Worm (Caenorhabditis elegans) whole organism, L2 larva: ENCODE results near the gene smu-2.
"Not testable (repeated sequence)": the region's sequence is repeated elsewhere in the genome, so short reads cannot be mapped to it uniquely, and the experiment has no call there.

Experiments
- C34F6.9 ChIP-seq: fragments of 150-350 bp; optimal IDR thresholded peaks from 2 replicates; lab custom pipeline; 2014; ENCODE audit warnings: missing biosample characterization, missing genetic modification characterization
- R02D3.7 ChIP-seq: fragments of 150-350 bp; optimal IDR thresholded peaks from 2 replicates; lab custom pipeline; 2014; ENCODE audit warnings: missing biosample characterization, missing genetic modification characterization
- Y55F3AM.14 ChIP-seq: fragments of 200-800 bp; sonication (Bioruptor generic); optimal IDR thresholded peaks from 2 replicates; lab custom pipeline; 2018; ENCODE audit warnings: mild to moderate bottlenecking, missing genetic modification characterization, missing compliant biosample characterization
- alr-1 ChIP-seq: fragments of 150-350 bp; optimal IDR thresholded peaks from 2 replicates; lab custom pipeline; 2014; ENCODE audit warnings: missing biosample characterization, missing genetic modification characterization
- aly-2 ChIP-seq: fragments of 150-350 bp; optimal IDR thresholded peaks from 2 replicates; lab custom pipeline; 2014; ENCODE audit warnings: missing biosample characterization, missing genetic modification characterization
- ama-1 ChIP-seq: fragments of 150-350 bp; optimal IDR thresholded peaks from 2 replicates; lab custom pipeline; 2018; ENCODE audit warnings: inconsistent platforms
- blmp-1 ChIP-seq: sonication (generic microtip); optimal IDR thresholded peaks from 2 replicates; lab custom pipeline; 2017; ENCODE audit warnings: missing genetic modification characterization, mild to moderate bottlenecking, missing compliant biosample characterization, antibody characterized with exemption, moderate library complexity; ENCODE audit not compliant: insufficient read depth
- ceh-16 ChIP-seq: fragments of 150-350 bp; optimal IDR thresholded peaks from 2 replicates; lab custom pipeline; 2014; ENCODE audit warnings: missing biosample characterization, missing genetic modification characterization
- dmd-4 ChIP-seq: sonication (generic microtip); optimal IDR thresholded peaks from 2 replicates; lab custom pipeline; 2017; ENCODE audit warnings: missing biosample characterization, missing genetic modification characterization
- egl-27 ChIP-seq: sonication (generic microtip); optimal IDR thresholded peaks from 3 replicates; lab custom pipeline; 2017; ENCODE audit warnings: missing biosample characterization, missing genetic modification reagents, missing genetic modification characterization
- elt-1 ChIP-seq: fragments of 150-350 bp; optimal IDR thresholded peaks from 2 replicates; lab custom pipeline; 2014; ENCODE audit warnings: missing biosample characterization, missing genetic modification characterization
- lin-11 ChIP-seq: fragments of 150-350 bp; sonication (generic microtip); optimal IDR thresholded peaks from 2 replicates; lab custom pipeline; 2014; ENCODE audit warnings: missing biosample characterization, missing genetic modification characterization, inconsistent platforms, mixed read lengths
- lin-13 ChIP-seq: fragments of 150-350 bp; optimal IDR thresholded peaks from 2 replicates; lab custom pipeline; 2014; ENCODE audit warnings: missing biosample characterization, missing genetic modification reagents, missing genetic modification characterization
- lsy-2 ChIP-seq, 2 experiments: fragments of 150-350 bp in 1 of 2; sonication (generic microtip) in 1 of 2; optimal IDR thresholded peaks; 2 replicates each; lab custom pipeline; 2014 to 2017; ENCODE audit warnings: missing biosample characterization in 2 of 2, missing genetic modification characterization in 2 of 2
- mab-5 ChIP-seq: fragments of 150-350 bp; optimal IDR thresholded peaks from 2 replicates; lab custom pipeline; 2014; ENCODE audit warnings: missing biosample characterization, missing genetic modification characterization
- mbf-1 ChIP-seq: sonication (generic microtip); optimal IDR thresholded peaks from 2 replicates; lab custom pipeline; 2017; ENCODE audit warnings: missing biosample characterization, missing genetic modification characterization
- nhr-10 ChIP-seq: sonication (generic microtip); optimal IDR thresholded peaks from 2 replicates; lab custom pipeline; 2017; ENCODE audit warnings: missing biosample characterization, missing genetic modification characterization
- nhr-11 ChIP-seq: fragments of 150-350 bp; optimal IDR thresholded peaks from 2 replicates; lab custom pipeline; 2014; ENCODE audit warnings: missing biosample characterization, missing genetic modification characterization
- nhr-12 ChIP-seq: fragments of 150-350 bp; optimal IDR thresholded peaks from 2 replicates; lab custom pipeline; 2014; ENCODE audit warnings: missing biosample characterization, missing genetic modification characterization
- nhr-129 ChIP-seq: fragments of 150-350 bp; optimal IDR thresholded peaks from 2 replicates; lab custom pipeline; 2014; ENCODE audit warnings: missing biosample characterization, missing genetic modification characterization
- nhr-21 ChIP-seq: fragments of 150-350 bp; optimal IDR thresholded peaks from 2 replicates; lab custom pipeline; 2014; ENCODE audit warnings: missing biosample characterization, missing genetic modification characterization
- nhr-23 ChIP-seq: fragments of 150-350 bp; optimal IDR thresholded peaks from 2 replicates; lab custom pipeline; 2014; ENCODE audit warnings: missing biosample characterization, missing genetic modification reagents, missing genetic modification characterization
- nhr-25 ChIP-seq: fragments of 150-350 bp; sonication (generic microtip); optimal IDR thresholded peaks from 3 replicates; lab custom pipeline; 2014; ENCODE audit warnings: missing biosample characterization, missing genetic modification characterization
- nhr-6 ChIP-seq: fragments of 150-350 bp; optimal IDR thresholded peaks from 2 replicates; lab custom pipeline; 2014; ENCODE audit warnings: missing biosample characterization, missing genetic modification characterization
- nhr-77 ChIP-seq: fragments of 150-350 bp; optimal IDR thresholded peaks from 2 replicates; lab custom pipeline; 2014; ENCODE audit warnings: missing biosample characterization, missing genetic modification characterization
- peb-1 ChIP-seq: fragments of 150-350 bp; optimal IDR thresholded peaks from 2 replicates; lab custom pipeline; 2014; ENCODE audit warnings: missing biosample characterization, missing genetic modification characterization
- sem-4 ChIP-seq: fragments of 150-350 bp; optimal IDR thresholded peaks from 2 replicates; lab custom pipeline; 2014; ENCODE audit warnings: missing biosample characterization, missing genetic modification reagents, missing genetic modification characterization
- skn-1 ChIP-seq: sonication (generic microtip); optimal IDR thresholded peaks from 2 replicates; lab custom pipeline; 2017; ENCODE audit warnings: missing biosample characterization, missing genetic modification characterization
- sma-3 ChIP-seq: sonication (generic microtip); optimal IDR thresholded peaks from 2 replicates; lab custom pipeline; 2016; ENCODE audit warnings: missing genetic modification reagents, missing genetic modification characterization, missing compliant biosample characterization
- sma-9 ChIP-seq, 2 experiments: fragments of 150-350 bp in 1 of 2; sonication (generic microtip) in 1 of 2; optimal IDR thresholded peaks; 2 replicates each; lab custom pipeline; 2014 to 2016; ENCODE audit warnings: missing genetic modification characterization in 2 of 2, mild to moderate bottlenecking in 1 of 2, missing biosample characterization in 1 of 2, missing compliant biosample characterization in 1 of 2, missing genetic modification reagents in 1 of 2, moderate library complexity in 1 of 2
- snpc-4 ChIP-seq: fragments of 150-350 bp; optimal IDR thresholded peaks from 2 replicates; lab custom pipeline; 2014; ENCODE audit warnings: missing biosample characterization, missing genetic modification characterization
- unc-39 ChIP-seq: fragments of 150-350 bp; optimal IDR thresholded peaks from 2 replicates; lab custom pipeline; 2014; ENCODE audit warnings: missing biosample characterization, missing genetic modification characterization
- unc-55 ChIP-seq: fragments of 150-350 bp; sonication (generic microtip); optimal IDR thresholded peaks from 3 replicates; lab custom pipeline; 2014; ENCODE audit warnings: missing biosample characterization, missing genetic modification reagents, missing genetic modification characterization
- unc-62 ChIP-seq: fragments of 150-350 bp; optimal IDR thresholded peaks from 2 replicates; lab custom pipeline; 2014; ENCODE audit warnings: missing biosample characterization, missing genetic modification reagents, missing genetic modification characterization
- zag-1 ChIP-seq: fragments of 150-350 bp; optimal IDR thresholded peaks from 2 replicates; lab custom pipeline; 2014; ENCODE audit warnings: missing biosample characterization, missing genetic modification characterization
- ztf-1 ChIP-seq: fragments of 200-800 bp; sonication (Bioruptor generic); conservative IDR thresholded peaks from 2 replicates; pipeline ENCODE4 v1.3.6; 2022; ENCODE audit warnings: missing genetic modification characterization, missing compliant biosample characterization
- ztf-11 ChIP-seq: sonication (generic microtip); optimal IDR thresholded peaks from 2 replicates; lab custom pipeline; 2017; ENCODE audit warnings: missing biosample characterization, missing genetic modification characterization
- ztf-4 ChIP-seq: fragments of 150-350 bp; optimal IDR thresholded peaks from 2 replicates; lab custom pipeline; 2014; ENCODE audit warnings: missing biosample characterization, missing genetic modification characterization

The smu-2 gene

ce11 chrII:3448776-3449280 is 33.4 kb upstream of the smu-2 start, which contains the start of gene C16C8.25:
Gene C16C8.25, plus strand, starts transcription at chrII:3449230.
- no peak for TF ChIP-seq nhr-23
- TF ChIP-seq blmp-1 (tag; lab: Kevin White, UChicago): no peak
- TF ChIP-seq ceh-16 (tag; lab: Kevin White, UChicago): no peak
- no peak for TF ChIP-seq nhr-11 (tag; lab: Kevin White, UChicago)
- TF ChIP-seq ztf-1 (GFP tag; lab: Robert Waterston, UW): no peak
- no peak for TF ChIP-seq aly-2 (tag; lab: Kevin White, UChicago)
- no peak for TF ChIP-seq ama-1 (lab: Kevin White, UChicago)
- TF ChIP-seq unc-55 (GFP tag; lab: Kevin White, UChicago): no peak
- TF ChIP-seq unc-62 (GFP tag; lab: Kevin White, UChicago): no peak

- not testable (repeated sequence) for TF ChIP-seq nhr-25 (tag; lab: Kevin White, UChicago); blmp-1 (tag; lab: Kevin White, UChicago); nhr-23
Observed at ce11 chrII:3449514-3449913, 32.7 kb upstream of the smu-2 start, which contains the start of gene C16C8.14. Gene C16C8.14, plus strand, starts transcription at chrII:3449814.

- no peak for TF ChIP-seq blmp-1 (tag; lab: Kevin White, UChicago)
- TF ChIP-seq nhr-77 (tag; lab: Kevin White, UChicago): no peak
- TF ChIP-seq unc-62 (GFP tag; lab: Kevin White, UChicago): no peak
- TF ChIP-seq nhr-10: no peak
- TF ChIP-seq C34F6.9 (tag; lab: Kevin White, UChicago): no peak
- TF ChIP-seq nhr-12 (tag; lab: Kevin White, UChicago): no peak
- no peak for TF ChIP-seq ceh-16 (tag; lab: Kevin White, UChicago)
- TF ChIP-seq mbf-1 (tag; lab: Kevin White, UChicago): no peak
- no peak for TF ChIP-seq zag-1 (tag; lab: Kevin White, UChicago)
Observed at ce11 chrII:3452421-3452820, 29.8 kb upstream of the smu-2 start, which contains the start of gene C16C8.12. Gene C16C8.12, plus strand, starts transcription at chrII:3452721.

ce11 chrII:3453521-3453920 is 28.7 kb upstream of the smu-2 start, which contains the start of gene C16C8.11:
Gene C16C8.11, plus strand, starts transcription at chrII:3453708.
- TF ChIP-seq sem-4 (tag; lab: Kevin White, UChicago): no peak
- no peak for TF ChIP-seq egl-27 (tag; lab: Kevin White, UChicago)
- TF ChIP-seq nhr-21: no peak
- no peak for TF ChIP-seq sma-3 (GFP tag; lab: Kevin White, UChicago)
- no peak for TF ChIP-seq nhr-77 (tag; lab: Kevin White, UChicago)

ce11 chrII:3458209-3458608 is 24.0 kb upstream of the smu-2 start, which contains the start of the genes C16C8.26 and C16C8.19:
Gene C16C8.26, minus strand, starts transcription at chrII:3458309.
Gene C16C8.19, plus strand, starts transcription at chrII:3458487.
- TF ChIP-seq egl-27 (tag; lab: Kevin White, UChicago) (no peak), unc-39 (tag; lab: Kevin White, UChicago) (no peak), zag-1 (tag; lab: Kevin White, UChicago) (no peak), lsy-2 (tag; optimal IDR thresholded peaks at IDR 0.05; lab: Kevin White, UChicago) (no peak), lin-11 (tag; lab: Kevin White, UChicago) (no peak), Y55F3AM.14 (GFP tag; lab: Kevin White, UChicago) (no peak), skn-1 (tag; lab: Kevin White, UChicago) (no peak), unc-62 (GFP tag; lab: Kevin White, UChicago) (no peak), nhr-77 (tag; lab: Kevin White, UChicago) (no peak), lin-13 (GFP tag; lab: Kevin White, UChicago) (no peak), C34F6.9 (tag; lab: Kevin White, UChicago) (no peak), R02D3.7 (tag; lab: Kevin White, UChicago) (no peak), mbf-1 (tag; lab: Kevin White, UChicago) (no peak), ztf-11 (tag; lab: Kevin White, UChicago) (no peak), nhr-6 (tag; lab: Kevin White, UChicago) (no peak), elt-1 (tag; lab: Kevin White, UChicago) (no peak), unc-55 (GFP tag; lab: Kevin White, UChicago) (no peak)

ce11 chrII:3459199-3459598 is 23.0 kb upstream of the smu-2 start:
- TF ChIP-seq nhr-129 (tag; lab: Kevin White, UChicago) (no peak), ztf-11 (tag; lab: Kevin White, UChicago) (no peak), skn-1 (tag; lab: Kevin White, UChicago) (no peak), dmd-4 (tag; lab: Kevin White, UChicago) (no peak), nhr-6 (tag; lab: Kevin White, UChicago) (no peak), Y55F3AM.14 (GFP tag; lab: Kevin White, UChicago) (no peak), sma-3 (GFP tag; lab: Kevin White, UChicago) (no peak), mab-5 (tag; lab: Kevin White, UChicago) (no peak), lin-11 (tag; lab: Kevin White, UChicago) (no peak), unc-39 (tag; lab: Kevin White, UChicago) (no peak), alr-1 (tag; lab: Kevin White, UChicago) (no peak), nhr-23 (no peak), mbf-1 (tag; lab: Kevin White, UChicago) (no peak), snpc-4 (no peak), sma-9 (GFP tag; optimal IDR thresholded peaks at IDR 0.05; lab: Kevin White, UChicago) (no peak), sma-9 (tag; optimal IDR thresholded peaks at IDR 0.05; lab: Kevin White, UChicago) (no peak), lin-13 (GFP tag; lab: Kevin White, UChicago) (no peak), ceh-16 (tag; lab: Kevin White, UChicago) (no peak), peb-1 (tag; lab: Kevin White, UChicago) (no peak), elt-1 (tag; lab: Kevin White, UChicago) (no peak), ztf-4 (tag; lab: Kevin White, UChicago) (no peak)
